Worm (Caenorhabditis elegans): ENCODE data around the gene emc-6.

ce11 chrIV:7712252-7712651 lies 2.7 kb upstream of the emc-6 start:
- no peak for TF ChIP-seq ama-1 (optimal IDR thresholded peaks at IDR 0.05)
- TF ChIP-seq fkh-10 (GFP tag; optimal IDR thresholded peaks at IDR 0.05): no peak
- TF ChIP-seq aly-2 (tag; optimal IDR thresholded peaks at IDR 0.05): no peak
- no peak for TF ChIP-seq elt-1 (tag; optimal IDR thresholded peaks at IDR 0.05)
- TF ChIP-seq fos-1 (tag; optimal IDR thresholded peaks at IDR 0.05): no peak
- TF ChIP-seq unc-39 (tag; optimal IDR thresholded peaks at IDR 0.05): no peak
- TF ChIP-seq egl-27 (tag; optimal IDR thresholded peaks at IDR 0.05): no peak
